Fruit fly (Drosophila melanogaster) whole organism, embryonic: Measurements from ENCODE around the gene Nab2.

Experiments used
- Aef1 ChIP-seq: fragments of 200-800 bp; sonication (Bioruptor generic); IDR thresholded peaks from 3 replicates; pipeline ENCODE4 v1.3.6; 2022; ENCODE audit warnings: missing biosample characterization, missing genetic modification characterization
- Bgb ChIP-seq: fragments of 200-800 bp; sonication (Bioruptor generic); IDR thresholded peaks from 2 replicates; pipeline ENCODE4 v1.3.6; 2022; ENCODE audit warnings: missing biosample characterization, missing genetic modification characterization; ENCODE audit not compliant: partially characterized antibody
- CG10959 ChIP-seq: fragments of 200-800 bp; sonication (Bioruptor generic); IDR thresholded peaks from 2 replicates; pipeline ENCODE4 v1.3.6; 2022; ENCODE audit warnings: missing biosample characterization, missing genetic modification characterization
- CG14860 ChIP-seq: fragments of 200-800 bp; sonication (Bioruptor generic); IDR thresholded peaks from 3 replicates; pipeline ENCODE4 v1.3.6; 2022; ENCODE audit warnings: missing biosample characterization, missing genetic modification characterization; ENCODE audit not compliant: partially characterized antibody
- CG1602 ChIP-seq: fragments of 200-800 bp; sonication (Bioruptor generic); optimal IDR thresholded peaks from 3 replicates; lab custom pipeline; 2016; ENCODE audit warnings: missing biosample characterization, missing genetic modification characterization
- CG1647 ChIP-seq: fragments of 200-800 bp; sonication (Bioruptor generic); optimal IDR thresholded peaks from 3 replicates; lab custom pipeline; 2016; ENCODE audit warnings: missing biosample characterization, missing genetic modification characterization
- CG17612 ChIP-seq: fragments of 200-800 bp; sonication (Bioruptor generic); IDR thresholded peaks from 2 replicates; pipeline ENCODE4 v1.3.6; 2022; ENCODE audit warnings: missing biosample characterization, missing genetic modification characterization
- CG18619 ChIP-seq: fragments of 200-800 bp; sonication (Bioruptor generic); optimal IDR thresholded peaks from 3 replicates; lab custom pipeline; 2017; ENCODE audit warnings: missing biosample characterization, mild to moderate bottlenecking, missing genetic modification characterization
- CG2875 ChIP-seq: fragments of 200-800 bp; sonication (Bioruptor generic); optimal IDR thresholded peaks from 2 replicates; lab custom pipeline; 2017; ENCODE audit warnings: missing biosample characterization, mild to moderate bottlenecking, missing genetic modification characterization, missing genetic modification reagents
- CG33557 ChIP-seq: fragments of 200-800 bp; sonication (Bioruptor generic); optimal IDR thresholded peaks from 2 replicates; lab custom pipeline; 2019; ENCODE audit warnings: missing biosample characterization, mild to moderate bottlenecking, missing genetic modification characterization, moderate library complexity
- CG3407 ChIP-seq: fragments of 200-800 bp; sonication (Bioruptor generic); optimal IDR thresholded peaks from 2 replicates; lab custom pipeline; 2018; ENCODE audit warnings: missing biosample characterization, mild to moderate bottlenecking, missing genetic modification characterization
- CG3995 ChIP-seq: fragments of 200-800 bp; sonication (Bioruptor generic); optimal IDR thresholded peaks from 3 replicates; lab custom pipeline; 2016; ENCODE audit warnings: missing biosample characterization, missing genetic modification characterization
- CG4617 ChIP-seq: fragments of 200-800 bp; sonication (Bioruptor generic); optimal IDR thresholded peaks from 3 replicates; lab custom pipeline; 2016; ENCODE audit warnings: missing biosample characterization, missing genetic modification characterization, borderline replicate concordance
- CG7271 ChIP-seq: fragments of 200-800 bp; sonication (Bioruptor generic); optimal IDR thresholded peaks from 2 replicates; lab custom pipeline; 2018; ENCODE audit warnings: missing biosample characterization, mild to moderate bottlenecking, missing genetic modification characterization, moderate library complexity
- CG7372 ChIP-seq: fragments of 200-800 bp; sonication (Bioruptor generic); IDR thresholded peaks from 2 replicates; pipeline ENCODE4 v1.3.6; 2022; ENCODE audit warnings: missing biosample characterization, missing genetic modification characterization
- CG8281 ChIP-seq: fragments of 200-800 bp; sonication (Bioruptor generic); optimal IDR thresholded peaks from 2 replicates; lab custom pipeline; 2018; ENCODE audit warnings: missing biosample characterization, mild to moderate bottlenecking, missing genetic modification characterization, moderate library complexity
- CG8944 ChIP-seq: fragments of 200-800 bp; sonication (Bioruptor generic); optimal IDR thresholded peaks from 3 replicates; lab custom pipeline; 2016; ENCODE audit warnings: missing biosample characterization, missing genetic modification characterization
- CG9797 ChIP-seq: fragments of 200-800 bp; sonication (Bioruptor generic); optimal IDR thresholded peaks from 3 replicates; lab custom pipeline; 2018; ENCODE audit warnings: missing biosample characterization, mild to moderate bottlenecking, missing genetic modification characterization
- CG9876 ChIP-seq: fragments of 200-800 bp; sonication (Bioruptor generic); optimal IDR thresholded peaks from 2 replicates; lab custom pipeline; 2016; ENCODE audit warnings: missing biosample characterization, missing genetic modification characterization
- CG9932 ChIP-seq: fragments of 200-800 bp; sonication (Bioruptor generic); IDR thresholded peaks from 2 replicates; pipeline ENCODE4 v1.3.6; 2022; ENCODE audit warnings: missing biosample characterization, missing genetic modification characterization
- Camta ChIP-seq: fragments of 200-800 bp; sonication (Bioruptor generic); optimal IDR thresholded peaks from 2 replicates; lab custom pipeline; 2016; ENCODE audit warnings: missing biosample characterization, missing genetic modification characterization
- Dip2 ChIP-seq: fragments of 200-800 bp; sonication (Bioruptor generic); IDR thresholded peaks from 2 replicates; pipeline ENCODE4 v1.3.6; 2022; ENCODE audit warnings: missing biosample characterization, missing genetic modification characterization
- Ets65A ChIP-seq: fragments of 200-800 bp; sonication (Bioruptor generic); peaks from one replicate; lab custom pipeline; 2016; ENCODE audit warnings: missing biosample characterization, missing genetic modification characterization
- GATAe ChIP-seq: fragments of 200-800 bp; sonication (Bioruptor generic); conservative IDR thresholded peaks from 2 replicates; pipeline ENCODE4 v1.3.6; 2022; ENCODE audit warnings: missing biosample characterization, missing genetic modification characterization
- Hey ChIP-seq: fragments of 200-800 bp; sonication (Bioruptor generic); optimal IDR thresholded peaks from 3 replicates; lab custom pipeline; 2018; ENCODE audit warnings: missing biosample characterization, mild to moderate bottlenecking, missing genetic modification characterization
- NFAT ChIP-seq: fragments of 200-800 bp; sonication (Bioruptor generic); IDR thresholded peaks from 2 replicates; pipeline ENCODE4 v1.3.6; 2022; ENCODE audit warnings: missing biosample characterization, missing genetic modification characterization
- NK7.1 ChIP-seq: fragments of 200-800 bp; sonication (Bioruptor generic); optimal IDR thresholded peaks from 3 replicates; lab custom pipeline; 2016; ENCODE audit warnings: missing biosample characterization, missing genetic modification characterization
- Nf-YA ChIP-seq: fragments of 200-800 bp; sonication (Bioruptor generic); IDR thresholded peaks from 2 replicates; pipeline ENCODE4 v1.3.6; 2022; ENCODE audit warnings: missing biosample characterization, missing genetic modification characterization
- Rx ChIP-seq: fragments of 200-800 bp; sonication (Bioruptor generic); IDR thresholded peaks from 2 replicates; pipeline ENCODE4 v1.3.6; 2022; ENCODE audit warnings: missing biosample characterization, missing genetic modification characterization
- chm ChIP-seq: fragments of 200-800 bp; sonication (Bioruptor generic); IDR thresholded peaks from 2 replicates; pipeline ENCODE4 v1.3.6; 2022; ENCODE audit warnings: missing biosample characterization, missing genetic modification characterization
- crc ChIP-seq: fragments of 200-800 bp; sonication (Bioruptor generic); optimal IDR thresholded peaks from 2 replicates; lab custom pipeline; 2016; ENCODE audit warnings: missing biosample characterization, missing genetic modification characterization
- cwo ChIP-seq: fragments of 200-800 bp; sonication (Bioruptor generic); optimal IDR thresholded peaks from 3 replicates; lab custom pipeline; 2017; ENCODE audit warnings: missing biosample characterization, missing genetic modification characterization, mild to moderate bottlenecking, moderate library complexity, missing genetic modification reagents
- disco-r ChIP-seq: fragments of 200-800 bp; sonication (Bioruptor generic); optimal IDR thresholded peaks from 2 replicates; lab custom pipeline; 2016; ENCODE audit warnings: missing biosample characterization, missing genetic modification characterization
- gcm2 ChIP-seq: fragments of 200-800 bp; sonication (Bioruptor generic); optimal IDR thresholded peaks from 2 replicates; lab custom pipeline; 2016; ENCODE audit warnings: missing biosample characterization, missing genetic modification characterization
- ham ChIP-seq: fragments of 200-800 bp; sonication (Bioruptor generic); IDR thresholded peaks from 2 replicates; pipeline ENCODE4 v1.3.6; 2022; ENCODE audit warnings: missing biosample characterization, missing genetic modification characterization
- hbn ChIP-seq: fragments of 200-800 bp; sonication (Bioruptor generic); IDR thresholded peaks from 2 replicates; pipeline ENCODE4 v1.3.6; 2022; ENCODE audit warnings: missing biosample characterization, missing genetic modification characterization; ENCODE audit not compliant: partially characterized antibody
- mld ChIP-seq: fragments of 200-800 bp; sonication (Bioruptor generic); IDR thresholded peaks from 3 replicates; pipeline ENCODE4 v1.3.6; 2022; ENCODE audit warnings: missing biosample characterization, missing genetic modification characterization; ENCODE audit not compliant: partially characterized antibody
- nmo ChIP-seq: fragments of 200-800 bp; sonication (Bioruptor generic); optimal IDR thresholded peaks from 2 replicates; lab custom pipeline; 2018; ENCODE audit warnings: missing biosample characterization, mild to moderate bottlenecking, missing genetic modification characterization, moderate library complexity
- sima ChIP-seq: fragments of 200-800 bp; sonication (Bioruptor generic); optimal IDR thresholded peaks from 2 replicates; lab custom pipeline; 2016; ENCODE audit warnings: missing biosample characterization, missing genetic modification characterization
- sisA ChIP-seq: fragments of 200-800 bp; sonication (Bioruptor generic); IDR thresholded peaks from 2 replicates; pipeline ENCODE4 v1.3.6; 2022; ENCODE audit warnings: missing biosample characterization, missing genetic modification characterization
- ttk ChIP-seq: fragments of 200-800 bp; sonication (Bioruptor generic); IDR thresholded peaks from 2 replicates; pipeline ENCODE4 v2.1.2; 2022; ENCODE audit warnings: missing biosample characterization, missing genetic modification characterization
- vfl ChIP-seq: fragments of 200-800 bp; sonication (Bioruptor generic); optimal IDR thresholded peaks from 2 replicates; lab custom pipeline; 2016; ENCODE audit warnings: missing biosample characterization, missing genetic modification characterization
- z ChIP-seq: fragments of 200-800 bp; sonication (Bioruptor generic); IDR thresholded peaks from 3 replicates; pipeline ENCODE4 v1.3.6; 2022; ENCODE audit warnings: missing biosample characterization, missing genetic modification characterization

Gene Nab2

DNA sequence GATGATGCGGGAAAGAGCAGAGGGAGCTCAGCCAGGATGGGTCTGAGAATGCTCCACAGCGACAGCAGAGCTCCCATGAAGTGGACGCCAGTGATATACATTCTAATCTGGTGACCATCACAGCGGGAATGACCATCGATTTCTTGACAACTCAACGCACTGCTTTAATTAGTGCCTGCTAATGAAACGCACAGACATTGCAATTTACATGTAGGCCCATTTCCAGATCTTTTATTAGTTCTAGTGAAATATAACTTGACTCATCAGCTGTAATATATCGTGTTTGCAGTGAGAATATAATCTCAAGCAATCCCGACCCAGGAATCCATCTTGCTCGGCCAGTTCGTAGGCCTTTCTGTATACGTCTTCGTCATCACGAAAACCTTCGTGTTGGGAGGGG lies 48.9 kb upstream of the Nab2 start, which contains the start of gene CG42811:
TSS of gene CG42811 (minus strand) at position 101 of the 400 bp plus-strand sequence.
- no peak for TF ChIP-seq Nf-YA (GFP tag; lab: Robert Waterston, UW)
- peak; percentile 5 for TF ChIP-seq Ets65A (GFP tag; lab: Kevin White, UChicago)
- TF ChIP-seq, all 482 proteins: peak for 1

DNA sequence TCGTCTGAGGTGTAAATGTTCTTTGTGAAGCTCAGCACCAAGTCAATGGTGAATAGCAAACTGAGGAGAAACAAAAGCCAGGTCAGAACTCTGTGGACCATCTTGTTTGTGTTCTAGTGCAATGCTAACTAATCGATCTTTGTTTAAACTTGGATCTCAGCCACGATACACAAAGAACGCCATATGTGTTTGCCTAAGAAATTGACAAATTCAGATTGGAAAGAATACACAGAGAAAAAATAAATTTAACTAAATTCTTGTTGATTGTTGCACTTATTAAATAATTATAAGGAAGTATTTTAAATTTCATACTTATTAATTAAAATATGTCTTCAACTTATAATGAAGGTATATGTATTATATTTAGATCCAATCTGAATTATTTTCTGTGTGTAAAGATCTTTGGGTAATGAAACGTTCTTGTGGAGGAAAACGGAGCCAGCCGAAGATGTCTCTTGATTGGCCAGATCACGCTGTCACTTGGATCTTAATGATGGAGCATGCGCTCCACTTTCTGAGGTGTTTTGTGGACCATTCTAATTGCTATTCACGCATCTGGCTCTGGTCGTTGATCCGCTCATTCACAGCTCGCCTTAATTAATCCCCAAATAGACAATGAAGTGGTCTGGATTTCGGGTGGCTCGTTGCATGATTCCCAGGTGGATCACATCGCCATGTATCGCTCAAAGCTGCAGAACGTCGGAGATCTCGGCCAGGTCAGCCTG lies 46.8 kb upstream of the Nab2 start, which contains the start of the genes CG17784 and CG13613:
TSS of gene CG17784 (minus strand) at position 101 of the 725 bp plus-strand sequence.
TSS of gene CG13613 (plus strand) at position 675 of the 725 bp plus-strand sequence.
- TF ChIP-seq CG8281 (tag; lab: Kevin White, UChicago) (no peak), GATAe (no peak), CG10959 (GFP tag; lab: Robert Waterston, UW) (no peak), Camta (GFP tag; lab: Kevin White, UChicago) (no peak), CG4617 (GFP tag; lab: Kevin White, UChicago) (no peak), crc (GFP tag; lab: Kevin White, UChicago) (no peak), CG3995 (no peak), sisA (GFP tag; lab: Robert Waterston, UW) (no peak), Bgb (GFP tag; lab: Robert Waterston, UW) (no peak), Aef1 (GFP tag; lab: Robert Waterston, UW) (no peak), CG1602 (GFP tag; lab: Kevin White, UChicago) (no peak), CG17612 (GFP tag; lab: Robert Waterston, UW) (no peak), NFAT (GFP tag; lab: Robert Waterston, UW) (no peak), ham (GFP tag; lab: Robert Waterston, UW) (no peak), hbn (GFP tag; lab: Robert Waterston, UW) (no peak), chm (GFP tag; lab: Robert Waterston, UW) (no peak), CG7372 (GFP tag; lab: Robert Waterston, UW) (no peak)

DNA sequence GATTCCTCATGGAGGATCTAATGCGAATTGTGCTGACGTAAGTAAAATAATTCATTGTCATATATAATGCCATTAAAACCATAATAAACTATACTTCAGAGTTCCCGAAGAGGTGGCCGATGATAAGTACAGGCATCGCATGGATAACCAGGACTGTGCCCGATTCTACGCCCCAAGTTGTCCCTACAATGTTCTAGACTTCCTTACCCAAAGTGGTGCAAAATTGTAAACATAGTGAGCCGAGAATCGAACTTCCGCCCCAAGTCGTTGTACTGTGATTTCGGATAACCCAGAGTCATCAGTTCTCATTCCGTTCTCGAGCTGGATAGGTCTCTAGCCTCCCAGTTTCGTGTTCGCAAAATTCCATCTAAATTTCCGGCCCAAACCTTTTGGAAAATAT lies 44.6 kb upstream of the Nab2 start, which contains the start of gene CG33340:
TSS of gene CG33340 (plus strand) at position 301 of the 400 bp plus-strand sequence.
- TF ChIP-seq Bgb (GFP tag; lab: Robert Waterston, UW) (no peak), CG3407 (no peak), CG33557 (GFP tag; lab: Kevin White, UChicago) (no peak), Dip2 (GFP tag; lab: Robert Waterston, UW) (no peak), CG2875 (no peak), CG8944 (GFP tag; lab: Kevin White, UChicago) (no peak), gcm2 (GFP tag; lab: Kevin White, UChicago) (no peak), Rx (GFP tag; lab: Robert Waterston, UW) (no peak), ttk (GFP tag; lab: Robert Waterston, UW) (no peak), mld (GFP tag; lab: Robert Waterston, UW) (no peak), CG1647 (GFP tag; lab: Kevin White, UChicago) (no peak), CG9932 (GFP tag; lab: Robert Waterston, UW) (no peak), CG9797 (GFP tag; lab: Kevin White, UChicago) (no peak)

DNA sequence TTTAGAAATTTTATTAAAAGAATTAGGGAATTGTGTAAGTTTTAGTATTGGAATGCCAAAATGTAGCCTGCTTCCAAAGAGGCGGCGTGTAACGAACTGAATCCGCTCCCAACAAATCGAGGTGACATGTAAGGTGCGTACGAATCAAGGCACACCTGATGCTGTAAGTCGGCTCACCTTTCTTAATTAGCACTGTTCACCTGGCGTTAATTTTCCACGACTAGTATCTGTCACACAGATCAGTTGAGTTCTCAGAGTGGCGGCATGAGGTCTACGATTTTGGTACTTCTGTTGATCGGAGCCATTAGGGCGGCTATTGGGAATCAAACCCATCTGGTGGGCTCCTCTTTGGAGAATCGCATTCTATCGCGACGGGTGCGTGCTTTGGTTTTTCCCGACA lies 43.4 kb upstream of the Nab2 start, which contains the start of the genes CG5762 and CG33339:
TSS of gene CG5762 (minus strand) at position 101 of the 400 bp plus-strand sequence.
TSS of gene CG33339 (plus strand) at position 265 of the 400 bp plus-strand sequence.
- TF ChIP-seq disco-r (no peak), CG9876 (GFP tag; lab: Kevin White, UChicago) (no peak), CG14860 (GFP tag; lab: Robert Waterston, UW) (no peak), CG18619 (GFP tag; lab: Kevin White, UChicago) (no peak), CG7271 (tag; lab: Kevin White, UChicago) (no peak), vfl (GFP tag; lab: Kevin White, UChicago) (no peak), nmo (GFP tag; lab: Kevin White, UChicago) (no peak), cwo (GFP tag; lab: Kevin White, UChicago) (no peak), sima (GFP tag; lab: Kevin White, UChicago) (no peak), NK7.1 (GFP tag; lab: Kevin White, UChicago) (no peak), z (GFP tag; lab: Robert Waterston, UW) (no peak), Hey (tag; lab: Kevin White, UChicago) (no peak)
- TF ChIP-seq, all 482 proteins: peak for 0
